Worm (Caenorhabditis elegans) whole organism, L2 larva: ENCODE results near the gene C06E4.6.

Experiments used
- ZK546.5 ChIP-seq: sonication (generic microtip); optimal IDR thresholded peaks from 2 replicates; lab custom pipeline; 2017; ENCODE audit warnings: missing biosample characterization, missing genetic modification characterization
- ama-1 ChIP-seq: fragments of 150-350 bp; optimal IDR thresholded peaks from 2 replicates; lab custom pipeline; 2018; ENCODE audit warnings: inconsistent platforms
- blmp-1 ChIP-seq: sonication (generic microtip); optimal IDR thresholded peaks from 2 replicates; lab custom pipeline; 2017; ENCODE audit warnings: missing genetic modification characterization, mild to moderate bottlenecking, missing compliant biosample characterization, antibody characterized with exemption, moderate library complexity; ENCODE audit not compliant: insufficient read depth
- ceh-82 ChIP-seq: fragments of 150-350 bp; optimal IDR thresholded peaks from 2 replicates; lab custom pipeline; 2014; ENCODE audit warnings: missing biosample characterization, missing genetic modification characterization
- egl-27 ChIP-seq: sonication (generic microtip); optimal IDR thresholded peaks from 3 replicates; lab custom pipeline; 2017; ENCODE audit warnings: missing biosample characterization, missing genetic modification reagents, missing genetic modification characterization
- fos-1 ChIP-seq: fragments of 150-350 bp; optimal IDR thresholded peaks from 2 replicates; lab custom pipeline; 2014; ENCODE audit warnings: missing biosample characterization, missing genetic modification characterization
- lin-39 ChIP-seq: fragments of 150-350 bp; optimal IDR thresholded peaks from 2 replicates; lab custom pipeline; 2014; ENCODE audit warnings: missing biosample characterization, missing genetic modification reagents, missing genetic modification characterization
- mbf-1 ChIP-seq: sonication (generic microtip); optimal IDR thresholded peaks from 2 replicates; lab custom pipeline; 2017; ENCODE audit warnings: missing biosample characterization, missing genetic modification characterization
- nhr-25 ChIP-seq: fragments of 150-350 bp; sonication (generic microtip); optimal IDR thresholded peaks from 3 replicates; lab custom pipeline; 2014; ENCODE audit warnings: missing biosample characterization, missing genetic modification characterization
- unc-62 ChIP-seq: fragments of 150-350 bp; optimal IDR thresholded peaks from 2 replicates; lab custom pipeline; 2014; ENCODE audit warnings: missing biosample characterization, missing genetic modification reagents, missing genetic modification characterization

DNA sequence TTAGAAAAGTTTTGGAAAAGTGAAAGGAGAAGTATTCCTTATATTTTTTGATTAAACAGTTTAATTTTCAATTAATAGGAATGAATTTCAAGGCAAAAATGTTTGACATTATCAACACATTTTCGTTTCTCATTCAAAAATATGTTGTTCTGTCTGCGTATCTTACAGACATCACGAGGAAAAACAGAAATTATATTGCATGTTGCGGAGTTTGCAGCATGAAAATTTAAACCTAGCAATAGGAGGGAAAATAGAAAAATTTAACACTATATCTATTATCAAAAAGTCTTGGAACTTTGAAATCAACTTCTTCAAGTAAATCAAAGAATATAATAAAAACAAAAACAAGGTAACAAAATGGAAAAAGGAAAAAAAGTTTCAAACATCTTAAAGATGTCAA lies 33.0 kb upstream of the C06E4.6 start:
- peak; percentile 19 for TF ChIP-seq fos-1 (tag; lab: Kevin White, UChicago)
- no peak for TF ChIP-seq ceh-82 (tag; lab: Kevin White, UChicago)
- no peak for TF ChIP-seq ama-1
- no peak for TF ChIP-seq blmp-1 (tag; lab: Kevin White, UChicago)
- no peak for TF ChIP-seq unc-62 (GFP tag; lab: Kevin White, UChicago)
- no peak for TF ChIP-seq ZK546.5
- TF ChIP-seq lin-39 (tag; lab: Kevin White, UChicago) = no peak
- TF ChIP-seq nhr-25 = no peak
- TF ChIP-seq egl-27 (tag; lab: Kevin White, UChicago) = no peak
- TF ChIP-seq mbf-1 (tag; lab: Kevin White, UChicago) = no peak
